Worm (Caenorhabditis elegans) whole organism, L1 larva: ENCODE data around the gene ZC404.1.
A peak's percentile ranks its signal among the peaks of the same experiment; 100 is the strongest.

Experiments
- F16B12.6 ChIP-seq: fragments of 150-350 bp; optimal IDR thresholded peaks from 2 replicates; lab custom pipeline; 2014; ENCODE audit warnings: missing biosample characterization, missing genetic modification characterization
- aha-1 ChIP-seq: fragments of 150-350 bp; optimal IDR thresholded peaks from 2 replicates; lab custom pipeline; 2014; ENCODE audit warnings: missing biosample characterization, missing genetic modification characterization
- alr-1 ChIP-seq: fragments of 200-800 bp; sonication (Bioruptor generic); optimal IDR thresholded peaks from 2 replicates; lab custom pipeline; 2018; ENCODE audit warnings: borderline replicate concordance, mild to moderate bottlenecking, missing genetic modification characterization, missing compliant biosample characterization
- ama-1 ChIP-seq: fragments of 150-350 bp; optimal IDR thresholded peaks from 2 replicates; lab custom pipeline; 2014
- ceh-82 ChIP-seq, 3 experiments: fragments of 150-350 bp in 1 of 3; sonication (generic microtip) in 2 of 3; optimal IDR thresholded peaks; 2 replicates each; lab custom pipeline; 2014 to 2017; ENCODE audit warnings: missing biosample characterization in 3 of 3, missing genetic modification characterization in 3 of 3
- ceh-88 ChIP-seq: fragments of 200-800 bp; sonication (Bioruptor generic); IDR thresholded peaks from 2 replicates; pipeline ENCODE4 v1.3.6; 2022; ENCODE audit warnings: missing genetic modification characterization, missing compliant biosample characterization
- dsc-1 ChIP-seq: sonication (generic microtip); optimal IDR thresholded peaks from 2 replicates; lab custom pipeline; 2016; ENCODE audit warnings: mild to moderate bottlenecking, missing genetic modification characterization, missing compliant biosample characterization
- efl-1 ChIP-seq, 4 experiments: fragments of 150-350 bp; optimal IDR thresholded peaks in 3 of 4; peaks in 1 of 4; 1 replicate in 1 of 4; 2 replicates in 3 of 4; lab custom pipeline; 2014; ENCODE audit warnings: missing biosample characterization in 2 of 4, missing genetic modification characterization in 2 of 4, missing genetic modification reagents in 2 of 4
- egl-27 ChIP-seq, 2 experiments: fragments of 150-350 bp in 1 of 2; sonication (generic microtip); optimal IDR thresholded peaks; 3 replicates each; lab custom pipeline; 2017 to 2018; ENCODE audit warnings: missing biosample characterization in 2 of 2, missing genetic modification characterization in 2 of 2, missing genetic modification reagents in 2 of 2
- elt-2 ChIP-seq: sonication (generic microtip); optimal IDR thresholded peaks from 2 replicates; lab custom pipeline; 2016; ENCODE audit warnings: missing genetic modification characterization, mild to moderate bottlenecking, inconsistent platforms, missing compliant biosample characterization, missing genetic modification reagents
- fkh-10 ChIP-seq: sonication (generic microtip); optimal IDR thresholded peaks from 2 replicates; lab custom pipeline; 2017; ENCODE audit warnings: missing biosample characterization, missing genetic modification reagents, missing genetic modification characterization
- grh-1 ChIP-seq: fragments of 200-800 bp; sonication (Bioruptor generic); IDR thresholded peaks from 2 replicates; pipeline ENCODE4 v1.3.6; 2022; ENCODE audit warnings: missing genetic modification reagents, missing genetic modification characterization, missing compliant biosample characterization
- hpl-2 ChIP-seq: fragments of 150-350 bp; optimal IDR thresholded peaks from 2 replicates; lab custom pipeline; 2014; ENCODE audit warnings: missing biosample characterization, missing genetic modification reagents, missing genetic modification characterization
- isw-1 ChIP-seq: fragments of 200-800 bp; sonication (Bioruptor generic); IDR thresholded peaks from 2 replicates; pipeline ENCODE4 v1.3.6; 2022; ENCODE audit warnings: missing genetic modification characterization, missing compliant biosample characterization
- lin-35 ChIP-seq, 2 experiments: fragments of 150-350 bp; optimal IDR thresholded peaks; 2 replicates each; lab custom pipeline; 2014; ENCODE audit warnings: missing biosample characterization in 2 of 2, missing genetic modification characterization in 2 of 2, missing genetic modification reagents in 2 of 2
- lir-3 ChIP-seq: sonication (generic microtip); optimal IDR thresholded peaks from 2 replicates; lab custom pipeline; 2016; ENCODE audit warnings: mild to moderate bottlenecking, missing genetic modification characterization, moderate library complexity, missing compliant biosample characterization; ENCODE audit not compliant: poor library complexity
- lsy-2 ChIP-seq, 2 experiments: fragments of 150-350 bp; optimal IDR thresholded peaks; 2 replicates each; lab custom pipeline; 2014; ENCODE audit warnings: missing biosample characterization in 2 of 2, missing genetic modification characterization in 2 of 2
- mdl-1 ChIP-seq, 2 experiments: fragments of 150-350 bp; optimal IDR thresholded peaks; 2 replicates each; lab custom pipeline; 2014 to 2017; ENCODE audit warnings: missing biosample characterization in 2 of 2, missing genetic modification characterization in 2 of 2, inconsistent platforms in 1 of 2
- mef-2 ChIP-seq: fragments of 150-350 bp; optimal IDR thresholded peaks from 2 replicates; lab custom pipeline; 2014; ENCODE audit warnings: missing biosample characterization, missing genetic modification characterization
- mep-1 ChIP-seq: fragments of 150-350 bp; optimal IDR thresholded peaks from 2 replicates; lab custom pipeline; 2014; ENCODE audit warnings: missing biosample characterization, missing genetic modification characterization
- nhr-20 ChIP-seq: sonication (generic microtip); optimal IDR thresholded peaks from 2 replicates; lab custom pipeline; 2016; ENCODE audit warnings: mild to moderate bottlenecking, missing genetic modification characterization, missing compliant biosample characterization
- nhr-237 ChIP-seq: fragments of 150-350 bp; optimal IDR thresholded peaks from 2 replicates; lab custom pipeline; 2014; ENCODE audit warnings: missing biosample characterization, missing genetic modification characterization
- nhr-28 ChIP-seq: fragments of 150-350 bp; optimal IDR thresholded peaks from 2 replicates; lab custom pipeline; 2014; ENCODE audit warnings: missing biosample characterization, missing genetic modification characterization
- nhr-47 ChIP-seq: sonication (generic microtip); optimal IDR thresholded peaks from 2 replicates; lab custom pipeline; 2016; ENCODE audit warnings: mild to moderate bottlenecking, missing genetic modification characterization, moderate library complexity, missing compliant biosample characterization
- nhr-84 ChIP-seq: sonication (generic microtip); optimal IDR thresholded peaks from 2 replicates; lab custom pipeline; 2017; ENCODE audit warnings: missing biosample characterization, missing genetic modification characterization
- nhr-85 ChIP-seq: sonication (generic microtip); peaks from one replicate; lab custom pipeline; 2016; ENCODE audit warnings: missing genetic modification characterization, inconsistent platforms, missing compliant biosample characterization
- pax-3 ChIP-seq: fragments of 200-800 bp; sonication (Bioruptor generic); optimal IDR thresholded peaks from 2 replicates; lab custom pipeline; 2018; ENCODE audit warnings: mild to moderate bottlenecking, missing genetic modification characterization, moderate library complexity, missing compliant biosample characterization
- rnt-1 ChIP-seq: sonication (generic microtip); optimal IDR thresholded peaks from 2 replicates; lab custom pipeline; 2016; ENCODE audit warnings: mild to moderate bottlenecking, missing genetic modification characterization, moderate library complexity, missing compliant biosample characterization
- skn-1 ChIP-seq: fragments of 150-350 bp; optimal IDR thresholded peaks from 2 replicates; lab custom pipeline; 2014; ENCODE audit warnings: missing biosample characterization, missing genetic modification characterization
- snpc-4 ChIP-seq: fragments of 150-350 bp; optimal IDR thresholded peaks from 2 replicates; lab custom pipeline; 2014; ENCODE audit warnings: missing biosample characterization, missing genetic modification characterization
- sptf-1 ChIP-seq: fragments of 150-350 bp; optimal IDR thresholded peaks from 2 replicates; lab custom pipeline; 2014; ENCODE audit warnings: missing biosample characterization, missing genetic modification characterization
- tbx-2 ChIP-seq: sonication (generic microtip); optimal IDR thresholded peaks from 2 replicates; lab custom pipeline; 2016; ENCODE audit warnings: missing genetic modification characterization, missing compliant biosample characterization
- unc-130 ChIP-seq: fragments of 150-350 bp; optimal IDR thresholded peaks from 2 replicates; lab custom pipeline; 2017; ENCODE audit warnings: missing biosample characterization, missing genetic modification characterization, inconsistent platforms
- vab-15 ChIP-seq: sonication (generic microtip); optimal IDR thresholded peaks from 2 replicates; lab custom pipeline; 2017; ENCODE audit warnings: missing genotype, mild to moderate bottlenecking, missing genetic modification characterization, missing compliant biosample characterization
- zag-1 ChIP-seq: fragments of 150-350 bp; optimal IDR thresholded peaks from 2 replicates; lab custom pipeline; 2014; ENCODE audit warnings: missing biosample characterization, missing genetic modification characterization
- zip-4 ChIP-seq: fragments of 200-800 bp; sonication (Bioruptor generic); optimal IDR thresholded peaks from 2 replicates; lab custom pipeline; 2018; ENCODE audit warnings: mild to moderate bottlenecking, missing genetic modification characterization, moderate library complexity, missing compliant biosample characterization
- ztf-11 ChIP-seq, 2 experiments: sonication (generic microtip); optimal IDR thresholded peaks; 2 replicates each; lab custom pipeline; 2016 to 2017; ENCODE audit warnings: missing genetic modification characterization in 2 of 2, missing biosample characterization in 1 of 2, missing compliant biosample characterization in 1 of 2

The ZC404.1 gene

ce11 chrV:6801850-6802249, 7.9 kb downstream of the ZC404.1 start, which contains the start of gene dmsr-10:
Gene dmsr-10, minus strand, starts transcription at chrV:6801950.
- TF ChIP-seq alr-1 (tag; lab: Kevin White, UChicago): no peak
- no peak for TF ChIP-seq efl-1 (optimal IDR thresholded peaks at IDR 0.05; lab: Kevin White, UChicago)
- peak in 1 of 2 experiments; percentile 71 for TF ChIP-seq efl-1 (GFP tag; optimal IDR thresholded peaks at IDR 0.05 in 1 of 2; lab: Kevin White, UChicago)

ce11 chrV:6803992-6804391, 10.0 kb downstream of the ZC404.1 start, which contains the start of gene dmsr-11:
Gene dmsr-11, minus strand, starts transcription at chrV:6804092.
- no peak for TF ChIP-seq snpc-4 (tag; lab: Kevin White, UChicago)
- TF ChIP-seq pax-3 (tag; lab: Kevin White, UChicago): no peak
- no peak for TF ChIP-seq mdl-1 (tag; optimal IDR thresholded peaks at IDR 0.05; lab: Kevin White, UChicago)
- no peak for TF ChIP-seq ztf-11 (tag; optimal IDR thresholded peaks at IDR 0.05; lab: Kevin White, UChicago)
- no peak for TF ChIP-seq elt-2 (tag; lab: Kevin White, UChicago)
- TF ChIP-seq rnt-1 (tag; lab: Kevin White, UChicago): no peak
- TF ChIP-seq egl-27 (tag; optimal IDR thresholded peaks at IDR 0.05; lab: Kevin White, UChicago): no peak
- no peak for TF ChIP-seq aha-1 (tag; lab: Kevin White, UChicago)
- no peak for TF ChIP-seq nhr-28
- TF ChIP-seq F16B12.6 (tag; lab: Kevin White, UChicago): no peak
- TF ChIP-seq nhr-237 (tag; lab: Kevin White, UChicago): no peak
- no peak for TF ChIP-seq ceh-88 (GFP tag; lab: Robert Waterston, UW)
- no peak for TF ChIP-seq mef-2
- no peak for TF ChIP-seq sptf-1 (tag; lab: Kevin White, UChicago)
- no peak for TF ChIP-seq vab-15 (tag; lab: Kevin White, UChicago)

ce11 chrV:6806340-6806739, 12.4 kb downstream of the ZC404.1 start, which contains the start of gene dmsr-12:
Gene dmsr-12, minus strand, starts transcription at chrV:6806440.
- TF ChIP-seq skn-1 (no peak), zag-1 (tag; lab: Kevin White, UChicago) (no peak), unc-130 (no peak), nhr-20 (tag; lab: Kevin White, UChicago) (no peak), tbx-2 (no peak), fkh-10 (GFP tag; lab: Kevin White, UChicago) (no peak), lsy-2 (tag; optimal IDR thresholded peaks at IDR 0.05; lab: Kevin White, UChicago) (no peak), nhr-84 (no peak), isw-1 (GFP tag; lab: Robert Waterston, UW) (no peak), ceh-82 (tag; optimal IDR thresholded peaks at IDR 0.05; lab: Kevin White, UChicago) (no peak), mep-1 (tag; lab: Kevin White, UChicago) (no peak), nhr-85 (tag; lab: Kevin White, UChicago) (no peak)

ce11 chrV:6808962-6809361, 15.0 kb downstream of the ZC404.1 start, which contains the start of gene dmsr-16:
Gene dmsr-16, minus strand, starts transcription at chrV:6809062.
- TF ChIP-seq ceh-82 (tag; optimal IDR thresholded peaks at IDR 0.05; lab: Kevin White, UChicago) (no peak), hpl-2 (GFP tag; lab: Kevin White, UChicago) (no peak), lin-35 (GFP tag; optimal IDR thresholded peaks at IDR 0.05; lab: Kevin White, UChicago) (no peak), dsc-1 (tag; lab: Kevin White, UChicago) (no peak), sptf-1 (tag; lab: Kevin White, UChicago) (no peak), nhr-47 (tag; lab: Kevin White, UChicago) (no peak), lir-3 (tag; lab: Kevin White, UChicago) (no peak), ama-1 (lab: Kevin White, UChicago) (no peak), zip-4 (no peak), grh-1 (GFP tag; lab: Robert Waterston, UW) (no peak), lsy-2 (tag; optimal IDR thresholded peaks at IDR 0.05; lab: Kevin White, UChicago) (no peak)
